Worm (Caenorhabditis elegans): Measurements from ENCODE around the gene zyg-12.
"Not testable (repeated sequence)": the region's sequence is repeated elsewhere in the genome, so short reads cannot be mapped to it uniquely, and the experiment has no call there.

- TF ChIP-seq hmg-20 (GFP tag; IDR thresholded peaks at IDR 0.05); hrde-1 (tag; optimal IDR thresholded peaks at IDR 0.05; ENCODE audit: borderline replicate concordance); somi-1 (GFP tag; optimal IDR thresholded peaks at IDR 0.05); ceh-40 (GFP tag; IDR thresholded peaks at IDR 0.05); lin-35 (GFP tag; optimal IDR thresholded peaks at IDR 0.05); dpff-1 (tag; optimal IDR thresholded peaks at IDR 0.05); ztf-22 (GFP tag; optimal IDR thresholded peaks at IDR 0.05); ceh-100 (GFP tag; IDR thresholded peaks at IDR 0.05); zim-3 (tag; optimal IDR thresholded peaks at IDR 0.05); unc-62 (GFP tag; optimal IDR thresholded peaks at IDR 0.05); ama-1 (optimal IDR thresholded peaks at IDR 0.05); ama-1 (GFP tag; optimal IDR thresholded peaks at IDR 0.05); attf-6 (GFP tag; IDR thresholded peaks at IDR 0.05); tbp1 (GFP tag; optimal IDR thresholded peaks at IDR 0.05): not testable (repeated sequence)
Observed at ce11 chrII:4916462-4916861, 33.2 kb upstream of the zyg-12 start, which contains the start of gene msp-31.
